Fruit fly (Drosophila melanogaster) whole organism, prepupa: ENCODE measurements around the gene Irk1.

ENCODE experiments used
- Blimp-1 ChIP-seq: fragments of 200-800 bp; sonication (Bioruptor generic); optimal IDR thresholded peaks from 3 replicates; lab custom pipeline; 2017; ENCODE audit warnings: missing biosample characterization, missing genetic modification characterization, mild to moderate bottlenecking, moderate library complexity, missing genetic modification reagents
- CG10631 ChIP-seq: fragments of 200-800 bp; sonication (Bioruptor generic); optimal IDR thresholded peaks from 2 replicates; lab custom pipeline; 2016; ENCODE audit warnings: missing biosample characterization, missing genetic modification characterization
- CG11294 ChIP-seq: fragments of 200-800 bp; sonication (Bioruptor generic); IDR thresholded peaks from 2 replicates; pipeline ENCODE4 v1.3.6; 2022; ENCODE audit warnings: missing biosample characterization, missing genetic modification characterization
- CG1621 ChIP-seq: fragments of 200-800 bp; sonication (Bioruptor generic); optimal IDR thresholded peaks from 3 replicates; lab custom pipeline; 2018; ENCODE audit warnings: missing biosample characterization, mild to moderate bottlenecking, missing genetic modification characterization
- CG31627 ChIP-seq: fragments of 200-800 bp; sonication (Bioruptor generic); optimal IDR thresholded peaks from 3 replicates; lab custom pipeline; 2016; ENCODE audit warnings: missing biosample characterization, missing genetic modification characterization
- CG34406 ChIP-seq: fragments of 200-800 bp; sonication (Bioruptor generic); optimal IDR thresholded peaks from 3 replicates; lab custom pipeline; 2016; ENCODE audit warnings: missing biosample characterization, missing genetic modification characterization
- CG4318 ChIP-seq: fragments of 200-800 bp; sonication (Bioruptor generic); optimal IDR thresholded peaks from 3 replicates; lab custom pipeline; 2017; ENCODE audit warnings: missing biosample characterization, mild to moderate bottlenecking, missing genetic modification characterization
- CG6276 ChIP-seq: fragments of 200-800 bp; sonication (Bioruptor generic); optimal IDR thresholded peaks from 2 replicates; lab custom pipeline; 2017; ENCODE audit warnings: missing biosample characterization, mild to moderate bottlenecking, missing genetic modification characterization
- Eip78C ChIP-seq: fragments of 200-800 bp; sonication (Bioruptor generic); peaks from one replicate; lab custom pipeline; 2016; ENCODE audit warnings: missing biosample characterization, missing genetic modification characterization
- Eip93F ChIP-seq: fragments of 200-800 bp; sonication (Bioruptor generic); optimal IDR thresholded peaks from 2 replicates; lab custom pipeline; 2016; ENCODE audit warnings: missing biosample characterization, mild to moderate bottlenecking, missing genetic modification characterization
- Ets21C ChIP-seq: fragments of 200-800 bp; sonication (Bioruptor generic); optimal IDR thresholded peaks from 3 replicates; lab custom pipeline; 2016; ENCODE audit warnings: missing biosample characterization, missing genetic modification characterization
- Ets96B ChIP-seq: fragments of 200-800 bp; optimal IDR thresholded peaks from 2 replicates; lab custom pipeline; 2019; ENCODE audit warnings: missing biosample characterization, mild to moderate bottlenecking, missing genetic modification characterization, moderate library complexity
- Gug ChIP-seq: fragments of 200-800 bp; sonication (Bioruptor generic); IDR thresholded peaks from 2 replicates; pipeline ENCODE4 v1.3.6; 2022; ENCODE audit warnings: missing biosample characterization, missing genetic modification characterization
- Hr38 ChIP-seq: sonication (Bioruptor generic); optimal IDR thresholded peaks from 2 replicates; lab custom pipeline; 2016; ENCODE audit warnings: missing biosample characterization, missing genetic modification characterization
- Hr39 ChIP-seq: fragments of 200-800 bp; sonication (Bioruptor generic); optimal IDR thresholded peaks from 2 replicates; lab custom pipeline; 2016; ENCODE audit warnings: missing biosample characterization, missing genetic modification characterization
- Met ChIP-seq: fragments of 200-800 bp; sonication (Bioruptor generic); optimal IDR thresholded peaks from 3 replicates; lab custom pipeline; 2016; ENCODE audit warnings: missing biosample characterization, missing genetic modification characterization
- Sox14 ChIP-seq: fragments of 200-800 bp; sonication (Bioruptor generic); optimal IDR thresholded peaks from 3 replicates; lab custom pipeline; 2016; ENCODE audit warnings: missing biosample characterization, missing genetic modification characterization
- Sox15 ChIP-seq: fragments of 200-800 bp; sonication (Bioruptor generic); optimal IDR thresholded peaks from 3 replicates; lab custom pipeline; 2016; ENCODE audit warnings: missing biosample characterization, missing genetic modification characterization
- acj6 ChIP-seq: fragments of 200-800 bp; sonication (Bioruptor generic); optimal IDR thresholded peaks from 3 replicates; lab custom pipeline; 2016; ENCODE audit warnings: missing biosample characterization, missing genetic modification characterization
- dac ChIP-seq: fragments of 200-800 bp; sonication (Bioruptor generic); optimal IDR thresholded peaks from 2 replicates; lab custom pipeline; 2017; ENCODE audit warnings: missing biosample characterization, mild to moderate bottlenecking, missing genetic modification characterization
- dsx ChIP-seq: fragments of 200-800 bp; optimal IDR thresholded peaks from 3 replicates; lab custom pipeline; 2019; ENCODE audit warnings: missing biosample characterization, mild to moderate bottlenecking, missing genetic modification characterization, moderate library complexity; ENCODE audit not compliant: poor library complexity, severe bottlenecking
- eg ChIP-seq: fragments of 200-800 bp; sonication (Bioruptor generic); IDR thresholded peaks from 3 replicates; pipeline ENCODE4 v1.3.6; 2022; ENCODE audit warnings: missing biosample characterization, missing genetic modification characterization
- esn ChIP-seq: fragments of 200-800 bp; sonication (Bioruptor generic); optimal IDR thresholded peaks from 2 replicates; lab custom pipeline; 2016; ENCODE audit warnings: missing biosample characterization, mild to moderate bottlenecking, missing genetic modification characterization, moderate library complexity
- fd59A ChIP-seq: fragments of 200-800 bp; sonication (Bioruptor generic); optimal IDR thresholded peaks from 2 replicates; lab custom pipeline; 2017; ENCODE audit warnings: missing biosample characterization, mild to moderate bottlenecking, missing genetic modification characterization, missing genetic modification reagents
- fd85E ChIP-seq: fragments of 200-800 bp; sonication (Bioruptor generic); optimal IDR thresholded peaks from 3 replicates; lab custom pipeline; 2016; ENCODE audit warnings: missing biosample characterization, missing genetic modification characterization
- fkh ChIP-seq: fragments of 200-800 bp; sonication (Bioruptor generic); optimal IDR thresholded peaks from 3 replicates; lab custom pipeline; 2017; ENCODE audit warnings: missing biosample characterization, mild to moderate bottlenecking, missing genetic modification characterization, moderate library complexity
- pdm3 ChIP-seq: fragments of 200-800 bp; sonication (Bioruptor generic); optimal IDR thresholded peaks from 3 replicates; lab custom pipeline; 2016; ENCODE audit warnings: missing biosample characterization, missing genetic modification characterization
- salr ChIP-seq, 2 experiments: fragments of 200-800 bp; sonication (Bioruptor generic); optimal IDR thresholded peaks; 3 replicates each; lab custom pipeline; 2016 to 2018; ENCODE audit warnings: missing biosample characterization in 2 of 2, missing genetic modification characterization in 2 of 2, mild to moderate bottlenecking in 1 of 2
- ss ChIP-seq, 2 experiments: fragments of 200-800 bp; sonication (Bioruptor generic); optimal IDR thresholded peaks; 2 replicates in 1 of 2; 3 replicates in 1 of 2; lab custom pipeline; 2017 to 2018; ENCODE audit warnings: mild to moderate bottlenecking in 2 of 2, missing biosample characterization in 2 of 2, missing genetic modification characterization in 2 of 2, moderate library complexity in 1 of 2
- svp ChIP-seq: fragments of 200-800 bp; sonication (Bioruptor generic); peaks from one replicate; lab custom pipeline; 2016; ENCODE audit warnings: missing biosample characterization, missing genetic modification characterization
- topi ChIP-seq: fragments of 200-800 bp; sonication (Bioruptor generic); optimal IDR thresholded peaks from 3 replicates; lab custom pipeline; 2016; ENCODE audit warnings: missing biosample characterization, missing genetic modification characterization
- vri ChIP-seq: fragments of 200-800 bp; sonication (Bioruptor generic); optimal IDR thresholded peaks from 3 replicates; lab custom pipeline; 2016; ENCODE audit warnings: missing biosample characterization, mild to moderate bottlenecking, missing genetic modification characterization

Gene Irk1

dm6 chr3R:23131341-23131884 lies 36.7 kb upstream of the Irk1 start:
- no peak for TF ChIP-seq CG1621 (tag; lab: Kevin White, UChicago)
- no peak for TF ChIP-seq topi
- TF ChIP-seq fd85E (GFP tag; lab: Kevin White, UChicago): no peak
- no peak for TF ChIP-seq Sox14 (GFP tag; lab: Kevin White, UChicago)

dm6 chr3R:23132299-23132698 lies 35.8 kb upstream of the Irk1 start:
- no peak for TF ChIP-seq Hr38
- no peak for TF ChIP-seq CG10631
- peak; percentile 96 for TF ChIP-seq dsx (GFP tag; lab: Kevin White, UChicago)

- TF ChIP-seq Ets96B (no peak), pdm3 (GFP tag; lab: Kevin White, UChicago) (no peak), Eip93F (GFP tag; lab: Kevin White, UChicago) (no peak), fd59A (GFP tag; lab: Kevin White, UChicago) (no peak), acj6 (GFP tag; lab: Kevin White, UChicago) (no peak), ss (GFP tag; optimal IDR thresholded peaks at IDR 0.05; lab: Kevin White, UChicago) (peak in 1 of 2 experiments; percentile 11), salr (GFP tag; optimal IDR thresholded peaks at IDR 0.05; lab: Kevin White, UChicago) (no peak), Sox15 (GFP tag; lab: Kevin White, UChicago) (no peak), dac (GFP tag; lab: Kevin White, UChicago) (no peak), svp (peak; percentile 68), vri (no peak), CG31627 (GFP tag; lab: Kevin White, UChicago) (no peak), Blimp-1 (GFP tag; lab: Kevin White, UChicago) (no peak), Ets21C (GFP tag; lab: Kevin White, UChicago) (no peak), fkh (GFP tag; lab: Kevin White, UChicago) (peak; percentile 12), eg (GFP tag; lab: Robert Waterston, UW) (no peak), CG4318 (GFP tag; lab: Kevin White, UChicago) (no peak), Hr39 (GFP tag; lab: Kevin White, UChicago) (no peak), CG11294 (GFP tag; lab: Robert Waterston, UW) (no peak), Eip78C (GFP tag; lab: Kevin White, UChicago) (peak; percentile 44), CG34406 (GFP tag; lab: Kevin White, UChicago) (no peak), CG6276 (no peak), Gug (GFP tag; lab: Robert Waterston, UW) (no peak), Met (GFP tag; lab: Kevin White, UChicago) (peak; percentile 32)
Observed at dm6 chr3R:23133301-23133828, 34.8 kb upstream of the Irk1 start.

dm6 chr3R:23134690-23135089 lies 33.4 kb upstream of the Irk1 start:
- TF ChIP-seq fkh (GFP tag; lab: Kevin White, UChicago): peak; percentile 79
- TF ChIP-seq esn (GFP tag; lab: Kevin White, UChicago): no peak
- TF ChIP-seq, all 60 proteins: peak for 1

dm6 chr3R:23138439-23138838 lies 29.7 kb upstream of the Irk1 start:
- TF ChIP-seq fd59A (GFP tag; lab: Kevin White, UChicago): no peak
